Worm (Caenorhabditis elegans) whole organism, young adult: ENCODE results near the gene ZC239.17.

Experiments used
- B0019.2 ChIP-seq: fragments of 200-800 bp; sonication (Bioruptor generic); conservative IDR thresholded peaks from 2 replicates; pipeline ENCODE4 v1.3.6; 2022; ENCODE audit warnings: missing genetic modification reagents, missing genetic modification characterization, missing compliant biosample characterization
- B0261.1 ChIP-seq: sonication (generic microtip); optimal IDR thresholded peaks from 2 replicates; lab custom pipeline; 2016; ENCODE audit warnings: mild to moderate bottlenecking, missing genetic modification characterization, moderate library complexity, missing compliant biosample characterization
- B0336.3 ChIP-seq: fragments of 200-800 bp; sonication (Bioruptor generic); IDR thresholded peaks from 2 replicates; pipeline ENCODE4 v1.3.6; 2022; ENCODE audit warnings: missing genetic modification characterization, missing compliant biosample characterization
- C06A6.2 ChIP-seq: fragments of 200-800 bp; sonication (Bioruptor generic); conservative IDR thresholded peaks from 2 replicates; pipeline ENCODE4 v1.3.6; 2022; ENCODE audit warnings: missing genetic modification characterization, missing compliant biosample characterization
- F23B12.7 ChIP-seq: sonication (generic microtip); optimal IDR thresholded peaks from 2 replicates; lab custom pipeline; 2017; ENCODE audit warnings: missing genetic modification characterization, mild to moderate bottlenecking, missing compliant biosample characterization, antibody characterized with exemption, moderate library complexity; ENCODE audit not compliant: insufficient read depth
- F57A8.1 ChIP-seq: fragments of 200-800 bp; sonication (Bioruptor generic); optimal IDR thresholded peaks from 2 replicates; lab custom pipeline; 2018; ENCODE audit warnings: mild to moderate bottlenecking, missing genetic modification characterization, moderate library complexity, missing compliant biosample characterization
- K12H6.12 ChIP-seq: fragments of 200-800 bp; sonication (Bioruptor generic); optimal IDR thresholded peaks from 2 replicates; lab custom pipeline; 2018; ENCODE audit warnings: mild to moderate bottlenecking, missing genetic modification characterization, missing compliant biosample characterization
- Y67H2A.10 ChIP-seq: fragments of 200-800 bp; sonication (Bioruptor generic); conservative IDR thresholded peaks from 2 replicates; pipeline ENCODE4 v1.3.6; 2022; ENCODE audit warnings: missing genetic modification reagents, missing genetic modification characterization, missing compliant biosample characterization
- Y79H2A.3 ChIP-seq: fragments of 200-800 bp; sonication (Bioruptor generic); conservative IDR thresholded peaks from 2 replicates; pipeline ENCODE4 v1.3.6; 2022; ENCODE audit warnings: missing genetic modification reagents, missing genetic modification characterization, missing compliant biosample characterization
- cebp-1 ChIP-seq, 2 experiments: fragments of 200-800 bp in 1 of 2; sonication (Bioruptor generic) in 1 of 2; sonication (generic microtip) in 1 of 2; IDR thresholded peaks in 1 of 2; optimal IDR thresholded peaks in 1 of 2; 2 replicates each; pipeline versions ENCODE4 v1.3.6 to Lab custom; 2017 to 2022; ENCODE audit warnings: missing compliant biosample characterization in 2 of 2, missing genetic modification characterization in 2 of 2, mild to moderate bottlenecking in 1 of 2, missing genetic modification reagents in 1 of 2, moderate library complexity in 1 of 2
- ceh-91 ChIP-seq: fragments of 200-800 bp; sonication (Bioruptor generic); IDR thresholded peaks from 2 replicates; pipeline ENCODE4 v1.3.6; 2022; ENCODE audit warnings: missing genetic modification reagents, missing genetic modification characterization, missing compliant biosample characterization
- dpff-1 ChIP-seq: sonication (generic microtip); optimal IDR thresholded peaks from 2 replicates; lab custom pipeline; 2017; ENCODE audit warnings: mild to moderate bottlenecking, missing genetic modification characterization, missing compliant biosample characterization
- dpl-1 ChIP-seq: fragments of 150-350 bp; optimal IDR thresholded peaks from 2 replicates; lab custom pipeline; 2014; ENCODE audit warnings: missing biosample characterization, missing genetic modification reagents, missing genetic modification characterization
- efl-1 ChIP-seq: fragments of 150-350 bp; optimal IDR thresholded peaks from 2 replicates; lab custom pipeline; 2014; ENCODE audit warnings: missing biosample characterization, missing genetic modification reagents, missing genetic modification characterization
- egl-18 ChIP-seq: fragments of 200-800 bp; sonication (Bioruptor generic); IDR thresholded peaks from 2 replicates; pipeline ENCODE4 v1.3.6; 2022; ENCODE audit warnings: missing genetic modification reagents, missing genetic modification characterization, missing compliant biosample characterization
- egl-44 ChIP-seq: fragments of 200-800 bp; sonication (Bioruptor generic); IDR thresholded peaks from 2 replicates; pipeline ENCODE4 v1.3.6; 2022; ENCODE audit warnings: missing genetic modification reagents, missing genetic modification characterization, missing compliant biosample characterization
- him-1 ChIP-seq: sonication (generic microtip); optimal IDR thresholded peaks from 2 replicates; lab custom pipeline; 2016; ENCODE audit warnings: missing genotype, missing genetic modification reagents, missing genetic modification characterization, missing compliant biosample characterization
- hmg-1.2 ChIP-seq: fragments of 200-800 bp; sonication (Bioruptor generic); IDR thresholded peaks from 2 replicates; pipeline ENCODE4 v1.3.6; 2022; ENCODE audit warnings: missing genetic modification reagents, missing genetic modification characterization, missing compliant biosample characterization
- hmg-20 ChIP-seq: fragments of 200-800 bp; sonication (Bioruptor generic); IDR thresholded peaks from 2 replicates; pipeline ENCODE4 v1.3.6; 2022; ENCODE audit warnings: missing genetic modification reagents, missing genetic modification characterization, missing compliant biosample characterization
- hrde-1 ChIP-seq: sonication (generic microtip); optimal IDR thresholded peaks from 2 replicates; lab custom pipeline; 2016; ENCODE audit warnings: missing genetic modification characterization, mild to moderate bottlenecking, missing compliant biosample characterization, moderate library complexity, missing genotype, missing genetic modification reagents, borderline replicate concordance
- let-526 ChIP-seq: fragments of 200-800 bp; sonication (Bioruptor generic); IDR thresholded peaks from 2 replicates; pipeline ENCODE4 v1.3.6; 2022; ENCODE audit warnings: missing genetic modification reagents, missing genetic modification characterization, missing compliant biosample characterization
- let-607 ChIP-seq, 2 experiments: fragments of 200-800 bp in 1 of 2; sonication (Bioruptor generic) in 1 of 2; sonication (generic microtip) in 1 of 2; optimal IDR thresholded peaks; 2 replicates each; lab custom pipeline; 2016 to 2018; ENCODE audit warnings: mild to moderate bottlenecking in 2 of 2, missing compliant biosample characterization in 2 of 2, missing genetic modification characterization in 2 of 2, moderate library complexity in 2 of 2, missing genotype in 1 of 2
- lsl-1 ChIP-seq: fragments of 200-800 bp; sonication (Bioruptor generic); optimal IDR thresholded peaks from 2 replicates; lab custom pipeline; 2018; ENCODE audit warnings: mild to moderate bottlenecking, missing genetic modification characterization, moderate library complexity, missing compliant biosample characterization
- madf-3 ChIP-seq: fragments of 200-800 bp; sonication (Bioruptor generic); IDR thresholded peaks from 2 replicates; pipeline ENCODE4 v1.3.6; 2022; ENCODE audit warnings: missing genetic modification reagents, missing genetic modification characterization, missing compliant biosample characterization
- madf-6 ChIP-seq: fragments of 200-800 bp; sonication (Bioruptor generic); IDR thresholded peaks from 2 replicates; pipeline ENCODE4 v1.3.6; 2022; ENCODE audit warnings: missing genetic modification reagents, missing genetic modification characterization, missing compliant biosample characterization
- nfya-2 ChIP-seq: fragments of 200-800 bp; sonication (Bioruptor generic); IDR thresholded peaks from 2 replicates; pipeline ENCODE4 v1.3.6; 2022; ENCODE audit warnings: missing genetic modification reagents, missing genetic modification characterization, missing compliant biosample characterization
- nhr-120 ChIP-seq: fragments of 200-800 bp; sonication (Bioruptor generic); IDR thresholded peaks from 2 replicates; pipeline ENCODE4 v1.3.6; 2022; ENCODE audit warnings: missing genetic modification characterization, missing compliant biosample characterization
- nhr-80 ChIP-seq: sonication (generic microtip); optimal IDR thresholded peaks from 2 replicates; lab custom pipeline; 2016; ENCODE audit warnings: missing genetic modification characterization, missing compliant biosample characterization
- pbrm-1 ChIP-seq: fragments of 200-800 bp; sonication (Bioruptor generic); IDR thresholded peaks from 2 replicates; pipeline ENCODE4 v1.3.6; 2022; ENCODE audit warnings: missing genetic modification reagents, missing genetic modification characterization, missing compliant biosample characterization
- pha-4 ChIP-seq: fragments of 150-350 bp; sonication (generic microtip); optimal IDR thresholded peaks from 2 replicates; lab custom pipeline; 2014; ENCODE audit warnings: missing biosample characterization, missing genetic modification reagents, missing genetic modification characterization
- repo-1 ChIP-seq: sonication (generic microtip); optimal IDR thresholded peaks from 2 replicates; lab custom pipeline; 2017; ENCODE audit warnings: mild to moderate bottlenecking, missing genetic modification characterization, missing compliant biosample characterization
- rpc-1 ChIP-seq, 2 experiments: fragments of 150-350 bp in 1 of 2; sonication (generic microtip) in 1 of 2; optimal IDR thresholded peaks; 2 replicates each; lab custom pipeline; 2014 to 2018; ENCODE audit warnings: missing biosample characterization in 1 of 2, missing genetic modification characterization in 1 of 2, missing genetic modification reagents in 1 of 2, missing genotype in 1 of 2
- sdz-38 ChIP-seq: sonication (generic microtip); optimal IDR thresholded peaks from 2 replicates; lab custom pipeline; 2016; ENCODE audit warnings: missing genotype, missing genetic modification characterization, missing compliant biosample characterization
- snpc-1.3 ChIP-seq: sonication (generic microtip); optimal IDR thresholded peaks from 2 replicates; lab custom pipeline; 2017; ENCODE audit warnings: missing genetic modification characterization, mild to moderate bottlenecking, missing compliant biosample characterization, antibody characterized with exemption, moderate library complexity, missing genotype, missing genetic modification reagents; ENCODE audit not compliant: insufficient read depth
- somi-1 ChIP-seq: fragments of 200-800 bp; sonication (Bioruptor generic); optimal IDR thresholded peaks from 2 replicates; lab custom pipeline; 2018; ENCODE audit warnings: mild to moderate bottlenecking, missing genetic modification characterization, missing compliant biosample characterization
- tbp1 ChIP-seq: fragments of 200-800 bp; sonication (Bioruptor generic); optimal IDR thresholded peaks from 2 replicates; lab custom pipeline; 2018; ENCODE audit warnings: mild to moderate bottlenecking, missing genetic modification characterization, missing compliant biosample characterization
- unc-130 ChIP-seq: sonication (generic microtip); optimal IDR thresholded peaks from 2 replicates; lab custom pipeline; 2016; ENCODE audit warnings: missing genetic modification reagents, missing genetic modification characterization, missing compliant biosample characterization
- zfh-2 ChIP-seq: fragments of 200-800 bp; sonication (Bioruptor generic); conservative IDR thresholded peaks from 2 replicates; pipeline ENCODE4 v1.3.6; 2022; ENCODE audit warnings: missing genetic modification reagents, missing genetic modification characterization, missing compliant biosample characterization

Gene ZC239.17

DNA sequence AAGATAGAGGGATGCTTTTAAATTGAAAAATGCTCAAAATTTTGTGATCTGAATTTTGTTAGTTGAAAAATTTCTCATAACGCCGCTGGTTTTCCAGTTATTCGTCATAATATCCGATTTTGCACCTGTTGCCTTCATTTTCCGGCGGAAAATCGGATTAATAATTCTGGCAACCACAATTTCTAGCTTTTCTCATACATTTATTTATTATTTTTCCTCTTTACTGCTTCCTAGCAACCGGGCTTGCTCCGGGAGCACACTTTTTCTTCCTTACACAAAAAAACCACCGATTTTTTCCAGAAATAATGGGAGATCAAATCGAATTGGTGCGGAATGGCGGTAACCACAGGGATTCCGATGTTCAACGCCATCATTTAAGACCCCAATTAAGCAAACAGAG, 41.7 kb upstream of the ZC239.17 start, which contains the start of gene F02E11.7:
Gene F02E11.7 (plus strand): TSS at position 301 of the 400 bp plus-strand sequence.
- TF ChIP-seq pha-4 (tag; lab: Kevin White, UChicago) (no peak), egl-44 (no peak), sdz-38 (tag; lab: Kevin White, UChicago) (no peak), repo-1 (tag; lab: Kevin White, UChicago) (no peak), ceh-91 (GFP tag; lab: Robert Waterston, UW) (no peak), hmg-1.2 (no peak), madf-6 (no peak), F23B12.7 (tag; lab: Kevin White, UChicago) (no peak), lsl-1 (no peak), dpl-1 (GFP tag; lab: Kevin White, UChicago) (no peak), B0336.3 (GFP tag; lab: Robert Waterston, UW) (no peak)

DNA sequence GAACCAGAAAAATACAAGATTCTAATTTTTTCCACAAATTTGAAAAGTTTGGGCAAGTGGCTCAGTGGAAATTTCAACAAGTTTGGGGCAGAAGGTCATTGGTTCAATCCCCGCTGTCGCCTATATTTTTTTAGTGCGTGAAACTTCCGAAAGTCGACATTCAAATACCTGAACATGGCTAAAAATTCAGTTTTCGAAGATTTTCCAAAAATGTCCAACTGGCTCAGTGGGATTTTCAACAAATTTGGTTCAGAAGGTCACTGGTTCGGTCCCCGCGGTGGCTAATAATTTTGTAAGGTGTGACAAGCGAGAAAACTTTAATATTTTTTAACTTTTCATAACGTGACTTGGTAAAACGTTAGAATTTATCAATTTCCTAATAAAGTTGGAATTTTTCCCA, 39.0 kb upstream of the ZC239.17 start:
- TF ChIP-seq cebp-1 (GFP tag; IDR thresholded peaks at IDR 0.05; lab: Robert Waterston, UW) (no peak), cebp-1 (tag; optimal IDR thresholded peaks at IDR 0.05; lab: Kevin White, UChicago) (no peak), let-607 (tag; optimal IDR thresholded peaks at IDR 0.05; lab: Kevin White, UChicago) (no peak), egl-18 (GFP tag; lab: Robert Waterston, UW) (no peak), F57A8.1 (GFP tag; lab: Kevin White, UChicago) (no peak), nfya-2 (GFP tag; lab: Robert Waterston, UW) (no peak), K12H6.12 (tag; lab: Kevin White, UChicago) (no peak), him-1 (tag; lab: Kevin White, UChicago) (no peak), lsl-1 (no peak), pbrm-1 (no peak), B0261.1 (peak; percentile 44), madf-3 (GFP tag; lab: Robert Waterston, UW) (no peak), Y79H2A.3 (GFP tag; lab: Robert Waterston, UW) (no peak), B0019.2 (GFP tag; lab: Robert Waterston, UW) (no peak), somi-1 (GFP tag; lab: Kevin White, UChicago) (no peak), dpff-1 (tag; lab: Kevin White, UChicago) (no peak), nhr-80 (tag; lab: Kevin White, UChicago) (no peak), tbp1 (GFP tag; lab: Kevin White, UChicago) (peak; percentile 67), snpc-1.3 (tag; lab: Kevin White, UChicago) (no peak), hrde-1 (tag; lab: Kevin White, UChicago) (no peak), rpc-1 (optimal IDR thresholded peaks at IDR 0.05; lab: Kevin White, UChicago) (no peak), rpc-1 (tag; optimal IDR thresholded peaks at IDR 0.05; lab: Kevin White, UChicago) (peak; percentile 58)

DNA sequence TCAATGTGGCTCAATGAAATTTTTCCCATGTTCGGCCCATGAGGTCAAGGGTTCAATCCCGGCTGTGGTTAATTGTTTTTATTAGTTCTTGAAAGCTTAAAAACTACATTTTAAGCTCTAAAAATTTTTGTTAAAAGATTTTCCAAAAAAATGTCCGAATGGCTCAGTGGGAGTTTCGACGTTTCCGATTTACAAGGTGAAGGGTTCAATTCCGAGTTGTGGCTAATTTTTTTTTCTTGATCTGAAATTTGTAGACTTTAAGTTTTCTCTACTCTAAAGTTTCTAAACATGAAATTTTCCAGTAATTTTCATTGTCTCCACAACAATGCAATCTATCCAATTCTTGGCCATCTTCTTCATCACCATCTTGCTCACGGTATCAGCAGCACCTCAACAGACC, 36.8 kb upstream of the ZC239.17 start, which contains the start of gene F02E11.2:
Gene F02E11.2 (plus strand): TSS at position 301 of the 400 bp plus-strand sequence.
- TF ChIP-seq hrde-1 (tag; lab: Kevin White, UChicago): no peak
- no peak for TF ChIP-seq rpc-1 (optimal IDR thresholded peaks at IDR 0.05; lab: Kevin White, UChicago)
- peak; percentile 33 for TF ChIP-seq rpc-1 (tag; optimal IDR thresholded peaks at IDR 0.05; lab: Kevin White, UChicago)

DNA sequence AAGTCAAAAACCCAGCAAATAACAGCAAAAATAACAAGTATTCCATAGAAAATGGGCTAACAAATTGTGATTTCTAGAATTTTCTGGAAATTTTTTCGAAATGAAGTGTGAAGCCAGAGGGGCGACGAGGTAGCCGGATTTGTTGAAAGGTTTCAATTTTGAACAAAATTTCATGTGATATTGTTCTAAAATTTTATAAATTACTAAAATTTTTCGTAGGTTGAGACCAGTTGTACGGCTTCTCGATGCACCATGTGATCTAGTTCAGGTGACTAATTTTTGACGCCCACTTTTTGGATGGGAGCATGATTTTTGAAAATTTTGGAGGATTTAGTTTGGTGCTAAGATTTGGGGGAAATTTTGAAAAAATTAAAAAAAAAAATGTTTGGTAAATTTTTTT, 33.6 kb upstream of the ZC239.17 start, which contains the start of gene gcy-19:
Gene gcy-19 (minus strand): TSS at position 101 of the 400 bp plus-strand sequence.
- TF ChIP-seq C06A6.2 (GFP tag; lab: Robert Waterston, UW) (no peak), efl-1 (GFP tag; lab: Kevin White, UChicago) (no peak), let-526 (no peak), unc-130 (GFP tag; lab: Kevin White, UChicago) (no peak), nhr-120 (GFP tag; lab: Robert Waterston, UW) (no peak), zfh-2 (no peak), madf-6 (no peak), hmg-20 (GFP tag; lab: Robert Waterston, UW) (no peak), Y67H2A.10 (GFP tag; lab: Robert Waterston, UW) (no peak)
